Fruit fly (Drosophila melanogaster): Measurements from ENCODE around the gene Idi.

DNA sequence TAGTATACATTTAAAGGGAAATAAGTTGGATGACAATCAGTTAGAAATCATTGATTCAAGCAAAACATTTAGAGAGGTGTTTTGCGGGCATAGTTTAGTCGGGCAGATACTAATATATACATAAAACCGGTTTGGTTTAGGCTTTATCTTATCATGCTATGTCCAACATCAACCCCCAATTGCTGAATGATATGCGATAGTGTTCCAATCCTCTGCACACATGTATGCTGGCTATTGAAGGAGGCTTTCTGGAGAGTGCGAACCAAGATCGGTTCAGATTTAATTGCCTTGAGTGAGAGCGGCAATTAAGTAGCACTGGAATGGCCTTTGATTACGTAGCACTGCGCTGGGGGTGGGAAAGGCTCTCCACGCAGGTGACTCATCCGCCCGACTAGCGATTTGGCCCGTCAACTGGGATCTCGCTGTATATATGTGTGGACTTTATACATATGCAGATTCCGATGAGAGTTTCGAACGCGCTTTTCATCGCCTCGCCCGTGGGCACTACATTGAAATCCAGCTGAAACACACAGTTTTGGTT is 1.9 kb upstream of the Idi start:
- TF ChIP-seq Sox14 (GFP tag; optimal IDR thresholded peaks at IDR 0.05) (no peak), salr (GFP tag; optimal IDR thresholded peaks at IDR 0.05) (no peak), Gug (GFP tag; IDR thresholded peaks at IDR 0.05) (no peak), CG9139 (GFP tag; optimal IDR thresholded peaks at IDR 0.05) (no peak), Lpt (GFP tag; optimal IDR thresholded peaks at IDR 0.05) (no peak), CG32006 (GFP tag; optimal IDR thresholded peaks at IDR 0.05) (no peak), achi (GFP tag; optimal IDR thresholded peaks at IDR 0.05) (no peak), CG6808 (GFP tag; optimal IDR thresholded peaks at IDR 0.05) (peak; percentile 22), Blimp-1 (GFP tag; optimal IDR thresholded peaks at IDR 0.05) (no peak), eg (GFP tag; IDR thresholded peaks at IDR 0.05) (no peak)
